Worm (Caenorhabditis elegans) whole organism, mixed stage, embryonic: ENCODE measurements around the gene nhr-247.

Source experiments
- M03D4.4 ChIP-seq: sonication (generic microtip); optimal IDR thresholded peaks from 2 replicates; lab custom pipeline; 2017; ENCODE audit warnings: mild to moderate bottlenecking, missing genetic modification characterization, missing compliant biosample characterization
- bed-3 ChIP-seq: fragments of 200-800 bp; sonication (Bioruptor generic); optimal IDR thresholded peaks from 3 replicates; lab custom pipeline; 2018; ENCODE audit warnings: mild to moderate bottlenecking, missing genetic modification characterization, moderate library complexity, missing compliant biosample characterization
- ceh-39 ChIP-seq: fragments of 150-350 bp; optimal IDR thresholded peaks from 2 replicates; lab custom pipeline; 2014; ENCODE audit warnings: missing biosample characterization, missing genetic modification characterization
- ceh-43 ChIP-seq: fragments of 200-800 bp; sonication (Bioruptor generic); optimal IDR thresholded peaks from 2 replicates; lab custom pipeline; 2018; ENCODE audit warnings: mild to moderate bottlenecking, missing genetic modification characterization, moderate library complexity, missing compliant biosample characterization
- cnd-1 ChIP-seq: fragments of 200-800 bp; sonication (Bioruptor generic); optimal IDR thresholded peaks from 2 replicates; lab custom pipeline; 2018; ENCODE audit warnings: mild to moderate bottlenecking, missing genetic modification characterization, missing compliant biosample characterization
- drap-1 ChIP-seq: fragments of 200-800 bp; sonication (Bioruptor generic); optimal IDR thresholded peaks from 3 replicates; lab custom pipeline; 2018; ENCODE audit warnings: mild to moderate bottlenecking, missing genetic modification characterization, missing compliant biosample characterization
- elt-1 ChIP-seq: sonication (generic microtip); optimal IDR thresholded peaks from 2 replicates; lab custom pipeline; 2017; ENCODE audit warnings: missing genetic modification characterization, mild to moderate bottlenecking, missing compliant biosample characterization, antibody characterized with exemption, moderate library complexity, borderline replicate concordance; ENCODE audit not compliant: insufficient read depth
- elt-3 ChIP-seq: fragments of 150-350 bp; optimal IDR thresholded peaks from 2 replicates; lab custom pipeline; 2014; ENCODE audit warnings: missing biosample characterization, missing genetic modification characterization
- flh-1 ChIP-seq: fragments of 200-800 bp; sonication (Bioruptor generic); optimal IDR thresholded peaks from 2 replicates; lab custom pipeline; 2018; ENCODE audit warnings: mild to moderate bottlenecking, missing genetic modification characterization, moderate library complexity, missing compliant biosample characterization
- ham-2 ChIP-seq: fragments of 200-800 bp; sonication (Bioruptor generic); optimal IDR thresholded peaks from 2 replicates; lab custom pipeline; 2018; ENCODE audit warnings: mild to moderate bottlenecking, missing genetic modification characterization, missing compliant biosample characterization
- hlh-1 ChIP-seq: fragments of 150-350 bp; optimal IDR thresholded peaks from 2 replicates; lab custom pipeline; 2014; ENCODE audit warnings: missing biosample characterization, missing genetic modification reagents, missing genetic modification characterization
- lin-13 ChIP-seq: fragments of 150-350 bp; optimal IDR thresholded peaks from 2 replicates; lab custom pipeline; 2014; ENCODE audit warnings: missing biosample characterization, missing genetic modification characterization
- lsy-2 ChIP-seq: fragments of 150-350 bp; optimal IDR thresholded peaks from 2 replicates; lab custom pipeline; 2014; ENCODE audit warnings: missing biosample characterization, missing genetic modification characterization
- mab-5 ChIP-seq: fragments of 150-350 bp; optimal IDR thresholded peaks from 2 replicates; lab custom pipeline; 2014; ENCODE audit warnings: missing biosample characterization, missing genetic modification characterization
- mep-1 ChIP-seq: fragments of 150-350 bp; optimal IDR thresholded peaks from 2 replicates; lab custom pipeline; 2017; ENCODE audit warnings: missing biosample characterization, missing genetic modification reagents, missing genetic modification characterization, inconsistent platforms
- mls-2 ChIP-seq: sonication (generic microtip); optimal IDR thresholded peaks from 2 replicates; lab custom pipeline; 2016; ENCODE audit warnings: mild to moderate bottlenecking, missing genetic modification characterization, moderate library complexity, missing compliant biosample characterization
- nhr-12 ChIP-seq: fragments of 150-350 bp; optimal IDR thresholded peaks from 2 replicates; lab custom pipeline; 2014; ENCODE audit warnings: missing biosample characterization, missing genetic modification characterization
- nhr-2 ChIP-seq: fragments of 150-350 bp; optimal IDR thresholded peaks from 2 replicates; lab custom pipeline; 2014; ENCODE audit warnings: missing biosample characterization, missing genetic modification characterization
- nhr-237 ChIP-seq: fragments of 150-350 bp; optimal IDR thresholded peaks from 2 replicates; lab custom pipeline; 2014; ENCODE audit warnings: missing biosample characterization, missing genetic modification characterization
- nhr-28 ChIP-seq: fragments of 150-350 bp; optimal IDR thresholded peaks from 2 replicates; lab custom pipeline; 2014; ENCODE audit warnings: missing biosample characterization, missing genetic modification characterization
- nhr-76 ChIP-seq: sonication (generic microtip); optimal IDR thresholded peaks from 2 replicates; lab custom pipeline; 2017; ENCODE audit warnings: missing biosample characterization, missing genetic modification characterization
- pha-4 ChIP-seq: fragments of 150-350 bp; optimal IDR thresholded peaks from 2 replicates; lab custom pipeline; 2018; ENCODE audit warnings: missing biosample characterization, missing genetic modification reagents, missing genetic modification characterization
- sem-2 ChIP-seq: fragments of 200-800 bp; sonication (Bioruptor generic); optimal IDR thresholded peaks from 2 replicates; lab custom pipeline; 2018; ENCODE audit warnings: mild to moderate bottlenecking, missing genetic modification characterization, missing compliant biosample characterization
- snpc-4 ChIP-seq: fragments of 150-350 bp; optimal IDR thresholded peaks from 2 replicates; lab custom pipeline; 2014; ENCODE audit warnings: missing biosample characterization, missing genetic modification characterization
- sptf-1 ChIP-seq: sonication (generic microtip); optimal IDR thresholded peaks from 2 replicates; lab custom pipeline; 2017; ENCODE audit warnings: mild to moderate bottlenecking, missing genetic modification characterization, moderate library complexity, missing compliant biosample characterization
- unc-120 ChIP-seq: sonication (generic microtip); optimal IDR thresholded peaks from 2 replicates; lab custom pipeline; 2017; ENCODE audit warnings: missing genetic modification characterization, missing compliant biosample characterization; ENCODE audit not compliant: poor library complexity, severe bottlenecking
- unc-39 ChIP-seq: fragments of 150-350 bp; optimal IDR thresholded peaks from 2 replicates; lab custom pipeline; 2014; ENCODE audit warnings: missing biosample characterization, missing genetic modification characterization
- unc-62 ChIP-seq: fragments of 150-350 bp; optimal IDR thresholded peaks from 2 replicates; lab custom pipeline; 2014; ENCODE audit warnings: missing biosample characterization, missing genetic modification reagents, missing genetic modification characterization
- zip-8 ChIP-seq: fragments of 150-350 bp; optimal IDR thresholded peaks from 2 replicates; lab custom pipeline; 2014; ENCODE audit warnings: missing biosample characterization, missing genetic modification characterization
- ztf-11 ChIP-seq: fragments of 150-350 bp; optimal IDR thresholded peaks from 2 replicates; lab custom pipeline; 2014; ENCODE audit warnings: missing biosample characterization, missing genetic modification characterization

The nhr-247 gene

DNA sequence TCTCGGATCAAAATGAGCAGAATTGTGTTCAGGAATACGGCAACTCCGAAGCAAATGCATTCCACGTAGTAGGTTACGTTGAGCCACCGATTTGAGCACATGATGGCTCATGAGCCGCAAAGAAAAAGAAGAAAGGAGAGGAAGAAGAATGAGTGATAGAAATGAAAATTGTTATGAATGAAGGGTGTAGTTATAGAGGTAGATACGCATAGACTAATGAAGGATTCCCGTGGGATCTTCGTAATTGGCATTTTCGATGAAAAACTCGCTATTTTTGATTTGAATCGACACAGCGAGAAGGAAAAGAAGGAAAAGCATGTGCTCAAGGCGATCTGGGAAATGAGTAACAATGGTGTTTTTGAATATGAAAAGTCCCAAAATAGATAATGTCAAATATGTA is 28.9 kb upstream of the nhr-247 start, which contains the start of gene str-96:
Gene str-96, minus strand, starts transcription at position 101 of the 400 bp plus-strand sequence.
- no peak for TF ChIP-seq lin-13 (tag; lab: Kevin White, UChicago)
- no peak for TF ChIP-seq nhr-76
- no peak for TF ChIP-seq ceh-39 (tag; lab: Kevin White, UChicago)
- TF ChIP-seq ceh-43 (GFP tag; lab: Kevin White, UChicago) = no peak
- TF ChIP-seq mep-1 (tag; lab: Kevin White, UChicago) = no peak
- TF ChIP-seq elt-3 (tag; lab: Kevin White, UChicago) = no peak
- TF ChIP-seq M03D4.4 (tag; lab: Kevin White, UChicago) = no peak
- TF ChIP-seq elt-1 = no peak
- no peak for TF ChIP-seq ztf-11 (tag; lab: Kevin White, UChicago)
- no peak for TF ChIP-seq lsy-2
- TF ChIP-seq unc-120 (tag; lab: Kevin White, UChicago) = no peak

DNA sequence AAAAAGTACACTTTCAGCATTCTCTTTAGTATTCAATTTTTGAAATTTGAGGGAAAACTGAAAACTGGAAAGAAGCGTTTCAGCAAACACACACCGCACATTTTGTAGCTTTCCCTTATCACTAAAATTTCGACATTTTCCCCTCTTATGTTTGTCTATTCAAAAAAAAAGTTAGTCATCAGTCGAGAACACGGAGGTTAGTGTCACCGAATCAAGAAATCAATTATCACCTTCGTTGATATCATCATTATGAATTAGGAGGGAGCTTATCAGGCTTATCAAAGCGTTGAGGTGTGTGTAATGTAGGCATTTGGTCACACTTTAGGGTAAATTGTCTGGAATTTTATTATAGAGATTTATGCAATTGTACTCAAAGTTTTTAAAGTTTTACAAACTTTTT is 24.2 kb upstream of the nhr-247 start, which contains the start of gene cpr-3:
Gene cpr-3, minus strand, starts transcription at position 104 of the 400 bp plus-strand sequence.
- no peak for TF ChIP-seq lsy-2
- TF ChIP-seq sptf-1 (tag; lab: Kevin White, UChicago) = no peak

DNA sequence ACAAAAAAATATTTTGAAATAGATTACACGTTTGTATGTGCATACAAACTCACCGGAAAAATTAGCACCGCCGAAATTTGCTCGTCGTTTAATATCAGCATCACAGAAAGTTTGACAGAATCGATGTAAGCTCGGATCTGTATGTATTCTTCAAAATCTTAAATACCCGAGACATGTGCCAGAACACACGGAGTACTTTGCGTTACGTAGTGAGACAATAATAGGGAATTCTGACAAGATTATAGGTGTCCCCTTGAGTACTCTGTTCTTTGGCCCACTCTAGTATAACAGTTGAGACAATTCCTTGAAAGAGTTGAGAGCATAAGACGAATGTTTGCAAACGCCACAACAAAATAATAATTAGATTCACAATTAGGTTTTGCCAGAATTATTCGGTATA is 19.2 kb upstream of the nhr-247 start, which contains the start of gene srx-48:
Gene srx-48, minus strand, starts transcription at position 101 of the 400 bp plus-strand sequence.
- TF ChIP-seq zip-8 (tag; lab: Kevin White, UChicago) = no peak
- TF ChIP-seq elt-3 (tag; lab: Kevin White, UChicago) = no peak

DNA sequence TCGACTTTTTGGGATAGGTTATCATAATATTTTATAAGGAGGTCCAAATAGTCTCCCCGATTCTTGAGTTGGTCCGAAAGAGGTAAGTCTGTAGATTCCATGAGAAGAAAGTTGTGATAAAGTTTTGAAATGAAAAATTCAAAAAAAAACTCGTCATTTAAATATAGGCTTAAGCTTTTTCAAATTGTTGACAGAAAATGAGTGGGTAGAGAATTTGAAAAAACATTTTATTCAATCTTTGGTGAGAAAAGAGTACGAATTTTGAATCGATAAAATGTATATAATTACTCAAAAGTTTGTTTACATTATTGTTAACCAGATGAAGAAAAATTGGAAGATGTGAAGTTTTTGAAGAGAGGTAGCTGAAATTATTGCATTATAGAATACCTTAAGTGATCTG is 17.3 kb upstream of the nhr-247 start, which contains the start of gene T26H8.5:
Gene T26H8.5, minus strand, starts transcription at position 101 of the 400 bp plus-strand sequence.
- TF ChIP-seq bed-3 (GFP tag; lab: Kevin White, UChicago) = no peak
- no peak for TF ChIP-seq pha-4
- TF ChIP-seq ceh-43 (GFP tag; lab: Kevin White, UChicago) = no peak
- TF ChIP-seq hlh-1 (tag; lab: Kevin White, UChicago) = no peak
- no peak for TF ChIP-seq mls-2 (tag; lab: Kevin White, UChicago)
- no peak for TF ChIP-seq unc-39
- no peak for TF ChIP-seq drap-1 (GFP tag; lab: Kevin White, UChicago)
- TF ChIP-seq mep-1 (tag; lab: Kevin White, UChicago) = no peak
- TF ChIP-seq sptf-1 (tag; lab: Kevin White, UChicago) = no peak
- no peak for TF ChIP-seq ztf-11 (tag; lab: Kevin White, UChicago)
- no peak for TF ChIP-seq snpc-4
- TF ChIP-seq flh-1 (GFP tag; lab: Kevin White, UChicago) = no peak
- no peak for TF ChIP-seq lin-13 (tag; lab: Kevin White, UChicago)
- no peak for TF ChIP-seq unc-62
- no peak for TF ChIP-seq mab-5 (tag; lab: Kevin White, UChicago)

DNA sequence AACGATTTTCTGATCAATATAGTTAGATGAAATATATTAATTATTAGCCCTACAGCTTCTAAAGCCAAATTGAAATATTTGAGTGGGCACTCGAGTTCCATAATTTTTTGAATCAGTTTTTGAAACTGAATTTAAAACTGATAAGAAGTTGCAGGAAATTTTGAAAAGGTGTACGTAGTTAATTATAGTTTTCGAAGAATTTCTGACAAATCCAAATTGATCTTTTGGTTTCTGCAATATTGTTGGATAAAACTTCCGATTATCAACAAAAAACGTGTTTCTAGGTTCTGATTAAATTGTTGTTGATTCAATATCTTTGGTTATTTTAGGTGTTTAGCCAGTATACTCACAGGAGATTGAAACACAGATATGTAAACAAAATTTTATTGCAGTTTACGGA is 16.0 kb upstream of the nhr-247 start, which contains the start of gene T26H8.4:
Gene T26H8.4, minus strand, starts transcription at position 101 of the 400 bp plus-strand sequence.
- TF ChIP-seq nhr-2 (tag; lab: Kevin White, UChicago) = no peak
- TF ChIP-seq ham-2 (GFP tag; lab: Kevin White, UChicago) = no peak
- TF ChIP-seq nhr-12 (tag; lab: Kevin White, UChicago) = no peak
- TF ChIP-seq mep-1 (tag; lab: Kevin White, UChicago) = no peak
- TF ChIP-seq mls-2 (tag; lab: Kevin White, UChicago) = no peak
- no peak for TF ChIP-seq sem-2 (GFP tag; lab: Kevin White, UChicago)
- no peak for TF ChIP-seq mab-5 (tag; lab: Kevin White, UChicago)
- TF ChIP-seq sptf-1 (tag; lab: Kevin White, UChicago) = no peak
- TF ChIP-seq cnd-1 (tag; lab: Kevin White, UChicago) = no peak
- TF ChIP-seq unc-120 (tag; lab: Kevin White, UChicago) = no peak
- TF ChIP-seq elt-1 = no peak
- no peak for TF ChIP-seq nhr-28 (tag; lab: Kevin White, UChicago)
- TF ChIP-seq hlh-1 (tag; lab: Kevin White, UChicago) = no peak
- TF ChIP-seq pha-4 = no peak

DNA sequence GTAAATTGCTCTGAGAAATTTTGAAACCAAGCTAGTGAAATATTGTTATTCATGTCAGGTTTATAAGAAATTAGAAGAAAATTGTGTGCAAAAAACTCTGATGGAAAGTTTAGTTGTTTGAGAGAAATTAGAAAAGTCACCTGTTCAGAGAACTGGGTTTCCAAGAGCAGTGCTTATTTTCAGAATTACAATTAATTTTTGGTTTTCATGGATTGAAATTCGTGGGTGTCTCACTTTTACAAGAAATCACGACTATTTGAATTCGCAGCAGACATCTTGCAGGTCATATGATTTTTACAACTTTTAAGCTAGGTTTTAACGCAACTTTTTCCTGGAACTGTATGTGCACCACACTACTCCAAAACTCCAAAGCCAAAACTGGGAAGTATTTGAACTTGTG is 13.8 kb upstream of the nhr-247 start, which contains the start of gene srz-10:
Gene srz-10, minus strand, starts transcription at position 88 of the 400 bp plus-strand sequence.
- TF ChIP-seq nhr-237 (tag; lab: Kevin White, UChicago) (no peak), bed-3 (GFP tag; lab: Kevin White, UChicago) (no peak), unc-39 (no peak), cnd-1 (tag; lab: Kevin White, UChicago) (no peak), nhr-12 (tag; lab: Kevin White, UChicago) (no peak), elt-1 (no peak)
